Worm (Caenorhabditis elegans) whole organism, L3 larva: Measurements from ENCODE around the gene F43C11.11.

Source experiments
- egl-27 ChIP-seq: sonication (generic microtip); optimal IDR thresholded peaks from 4 replicates; lab custom pipeline; 2017; ENCODE audit warnings: missing biosample characterization, missing genetic modification reagents, missing genetic modification characterization
- ztf-11 ChIP-seq: fragments of 150-350 bp; optimal IDR thresholded peaks from 2 replicates; lab custom pipeline; 2014; ENCODE audit warnings: missing biosample characterization, missing genetic modification characterization

ce11 chrII:2312747-2313146, 50.8 kb downstream of the F43C11.11 start, which contains the start of the genes trim-21 and B0281.1:
- TF ChIP-seq egl-27 (tag; lab: Kevin White, UChicago) (no peak), ztf-11 (tag; lab: Kevin White, UChicago) (no peak)
